Fruit fly (Drosophila melanogaster): ENCODE measurements around the gene alphaTub84B.
A peak's percentile ranks its signal among the peaks of the same experiment; 100 is the strongest.

Gene alphaTub84B

dm6 chr3R:7094368-7094767 lies 8.0 kb downstream of the alphaTub84B start:
- no peak for TF ChIP-seq rn (GFP tag; IDR thresholded peaks at IDR 0.05)
- TF ChIP-seq CG8301 (tag; optimal IDR thresholded peaks at IDR 0.05), result no peak
- no peak for TF ChIP-seq CG34367 (tag; optimal IDR thresholded peaks at IDR 0.05)
- TF ChIP-seq CG8159 (tag; optimal IDR thresholded peaks at IDR 0.05), result no peak
- no peak for TF ChIP-seq Pif1B (GFP tag; optimal IDR thresholded peaks at IDR 0.05)
- TF ChIP-seq CG17806 (tag; optimal IDR thresholded peaks at IDR 0.05), result no peak

dm6 chr3R:7102853-7103833 lies 16.7 kb downstream of the alphaTub84B start:
- TF ChIP-seq CG13204 (GFP tag; optimal IDR thresholded peaks at IDR 0.05), result peak; percentile 10
- no peak for TF ChIP-seq CG9948 (tag; optimal IDR thresholded peaks at IDR 0.05)
- no peak for TF ChIP-seq CG10348 (GFP tag; IDR thresholded peaks at IDR 0.05)
- TF ChIP-seq CG32121 (GFP tag; IDR thresholded peaks at IDR 0.05), result peak; percentile 58
- TF ChIP-seq Snoo (tag; optimal IDR thresholded peaks at IDR 0.05), result no peak
- peak; percentile 21 for TF ChIP-seq Pif1A (GFP tag; optimal IDR thresholded peaks at IDR 0.05)
- TF ChIP-seq CG4496 (GFP tag; IDR thresholded peaks at IDR 0.05), result peak; percentile 66; the same call in 2 of the 3 replicates
- TF ChIP-seq Ets98B (GFP tag; IDR thresholded peaks at IDR 0.05), result peak; percentile 71
- peak; percentile 42; the same call in 1 of the 2 replicates for TF ChIP-seq CG12605 (GFP tag; IDR thresholded peaks at IDR 0.05)
- peak; percentile 71 for TF ChIP-seq EcR (GFP tag; optimal IDR thresholded peaks at IDR 0.05)
- no peak for TF ChIP-seq rn (GFP tag; IDR thresholded peaks at IDR 0.05)
- peak; percentile 17 for TF ChIP-seq CG8159 (tag; optimal IDR thresholded peaks at IDR 0.05)
- no peak for TF ChIP-seq CG15710 (tag; optimal IDR thresholded peaks at IDR 0.05)
- TF ChIP-seq CG34367 (tag; optimal IDR thresholded peaks at IDR 0.05), result no peak
- no peak for TF ChIP-seq CG14655 (GFP tag; optimal IDR thresholded peaks at IDR 0.05)
- no peak for TF ChIP-seq gl (tag; optimal IDR thresholded peaks at IDR 0.05)
- TF ChIP-seq D1 (tag; optimal IDR thresholded peaks at IDR 0.05), result no peak
- peak; percentile 2 for TF ChIP-seq CG8301 (tag; optimal IDR thresholded peaks at IDR 0.05)
- TF ChIP-seq CG17806 (tag; optimal IDR thresholded peaks at IDR 0.05), result no peak
- no peak for TF ChIP-seq Pif1B (GFP tag; optimal IDR thresholded peaks at IDR 0.05)
- peak; percentile 59; the same call in 2 of the 3 replicates for TF ChIP-seq fd96Ca (GFP tag; IDR thresholded peaks at IDR 0.05)

- TF ChIP-seq EcR (GFP tag; optimal IDR thresholded peaks at IDR 0.05) (peak; percentile 41), CG17806 (tag; optimal IDR thresholded peaks at IDR 0.05) (no peak)
Observed at dm6 chr3R:7104308-7104707, 17.9 kb downstream of the alphaTub84B start.

- no peak for TF ChIP-seq CG8301 (tag; optimal IDR thresholded peaks at IDR 0.05)
- no peak for TF ChIP-seq CG9948 (tag; optimal IDR thresholded peaks at IDR 0.05)
- TF ChIP-seq CG8159 (tag; optimal IDR thresholded peaks at IDR 0.05), result no peak
- no peak for TF ChIP-seq fd96Ca (GFP tag; IDR thresholded peaks at IDR 0.05)
- TF ChIP-seq CG12605 (GFP tag; IDR thresholded peaks at IDR 0.05), result no peak
- no peak for TF ChIP-seq EcR (GFP tag; optimal IDR thresholded peaks at IDR 0.05)
- TF ChIP-seq D1 (tag; optimal IDR thresholded peaks at IDR 0.05), result no peak
- TF ChIP-seq Pif1A (GFP tag; optimal IDR thresholded peaks at IDR 0.05), result no peak
- TF ChIP-seq CG14655 (GFP tag; optimal IDR thresholded peaks at IDR 0.05), result no peak
- TF ChIP-seq Ets98B (GFP tag; IDR thresholded peaks at IDR 0.05), result no peak
- no peak for TF ChIP-seq CG34367 (tag; optimal IDR thresholded peaks at IDR 0.05)
- no peak for TF ChIP-seq gl (tag; optimal IDR thresholded peaks at IDR 0.05)
- TF ChIP-seq CG10348 (GFP tag; IDR thresholded peaks at IDR 0.05), result no peak
- TF ChIP-seq CG15710 (tag; optimal IDR thresholded peaks at IDR 0.05), result no peak
- TF ChIP-seq CG13204 (GFP tag; optimal IDR thresholded peaks at IDR 0.05), result no peak
- no peak for TF ChIP-seq CG32121 (GFP tag; IDR thresholded peaks at IDR 0.05)
- TF ChIP-seq Pif1B (GFP tag; optimal IDR thresholded peaks at IDR 0.05), result no peak
Observed at dm6 chr3R:7105503-7106164, 19.2 kb downstream of the alphaTub84B start.

dm6 chr3R:7107713-7108588 lies 21.6 kb downstream of the alphaTub84B start:
- TF ChIP-seq rn (GFP tag; IDR thresholded peaks at IDR 0.05) (no peak), CG34367 (tag; optimal IDR thresholded peaks at IDR 0.05) (no peak), gl (tag; optimal IDR thresholded peaks at IDR 0.05) (no peak), CG13204 (GFP tag; optimal IDR thresholded peaks at IDR 0.05) (peak; percentile 34), EcR (GFP tag; optimal IDR thresholded peaks at IDR 0.05) (peak; percentile 99), fd96Ca (GFP tag; IDR thresholded peaks at IDR 0.05) (no peak), CG10348 (GFP tag; IDR thresholded peaks at IDR 0.05) (no peak), CG9948 (tag; optimal IDR thresholded peaks at IDR 0.05) (peak; percentile 38), D1 (tag; optimal IDR thresholded peaks at IDR 0.05) (peak; percentile 10), CG8301 (tag; optimal IDR thresholded peaks at IDR 0.05) (no peak), CG14655 (GFP tag; optimal IDR thresholded peaks at IDR 0.05) (peak; percentile 7), Pif1A (GFP tag; optimal IDR thresholded peaks at IDR 0.05) (no peak), CG15710 (tag; optimal IDR thresholded peaks at IDR 0.05) (no peak), Snoo (tag; optimal IDR thresholded peaks at IDR 0.05) (no peak), CG4496 (GFP tag; IDR thresholded peaks at IDR 0.05) (no peak), CG17806 (tag; optimal IDR thresholded peaks at IDR 0.05) (no peak), Ets98B (GFP tag; IDR thresholded peaks at IDR 0.05) (no peak), Pif1B (GFP tag; optimal IDR thresholded peaks at IDR 0.05) (no peak), CG8159 (tag; optimal IDR thresholded peaks at IDR 0.05) (peak; percentile 4), CG12605 (GFP tag; IDR thresholded peaks at IDR 0.05) (no peak), CG32121 (GFP tag; IDR thresholded peaks at IDR 0.05) (no peak)

All from whole organism, pupa.